Worm (Caenorhabditis elegans) whole organism, young adult: Measurements from ENCODE around the gene Y48C3A.5.

Source experiments
- F57A8.1 ChIP-seq: fragments of 200-800 bp; sonication (Bioruptor generic); optimal IDR thresholded peaks from 2 replicates; lab custom pipeline; 2018; ENCODE audit warnings: mild to moderate bottlenecking, missing genetic modification characterization, moderate library complexity, missing compliant biosample characterization
- ZK185.1 ChIP-seq: sonication (generic microtip); optimal IDR thresholded peaks from 2 replicates; lab custom pipeline; 2016; ENCODE audit warnings: mild to moderate bottlenecking, missing genetic modification characterization, missing compliant biosample characterization; ENCODE audit not compliant: poor library complexity, severe bottlenecking
- attf-6 ChIP-seq: fragments of 200-800 bp; sonication (Bioruptor generic); IDR thresholded peaks from 2 replicates; pipeline ENCODE4 v1.3.6; 2022; ENCODE audit warnings: missing genetic modification reagents, missing genetic modification characterization, missing compliant biosample characterization
- nhr-120 ChIP-seq: fragments of 200-800 bp; sonication (Bioruptor generic); IDR thresholded peaks from 2 replicates; pipeline ENCODE4 v1.3.6; 2022; ENCODE audit warnings: missing genetic modification characterization, missing compliant biosample characterization
- pha-4 ChIP-seq: fragments of 150-350 bp; sonication (generic microtip); optimal IDR thresholded peaks from 2 replicates; lab custom pipeline; 2014; ENCODE audit warnings: missing biosample characterization, missing genetic modification reagents, missing genetic modification characterization
- somi-1 ChIP-seq: fragments of 200-800 bp; sonication (Bioruptor generic); optimal IDR thresholded peaks from 2 replicates; lab custom pipeline; 2018; ENCODE audit warnings: mild to moderate bottlenecking, missing genetic modification characterization, missing compliant biosample characterization
- tbx-9 ChIP-seq: sonication (generic microtip); optimal IDR thresholded peaks from 2 replicates; lab custom pipeline; 2016; ENCODE audit warnings: borderline replicate concordance, missing genetic modification characterization, inconsistent platforms, missing compliant biosample characterization
- unc-62 ChIP-seq: fragments of 150-350 bp; optimal IDR thresholded peaks from 2 replicates; lab custom pipeline; 2014; ENCODE audit warnings: missing biosample characterization, missing genetic modification reagents, missing genetic modification characterization

ce11 chrII:13237829-13238404, 33.0 kb upstream of the Y48C3A.5 start, which contains the start of gene romo-1:
- TF ChIP-seq unc-62 (GFP tag; lab: Kevin White, UChicago) (no peak), pha-4 (tag; lab: Kevin White, UChicago) (peak; percentile 92), tbx-9 (tag; lab: Kevin White, UChicago) (no peak), somi-1 (GFP tag; lab: Kevin White, UChicago) (no peak), attf-6 (GFP tag; lab: Robert Waterston, UW) (no peak), F57A8.1 (GFP tag; lab: Kevin White, UChicago) (no peak), nhr-120 (GFP tag; lab: Robert Waterston, UW) (no peak), ZK185.1 (tag; lab: Kevin White, UChicago) (no peak)
